Fruit fly (Drosophila melanogaster) whole organism, adult: ENCODE measurements around the gene Naprt.

ENCODE experiments used
- CG11617 ChIP-seq: fragments of 200-800 bp; sonication (Bioruptor generic); optimal IDR thresholded peaks from 2 replicates; lab custom pipeline; 2017; ENCODE audit warnings: mild to moderate bottlenecking, missing biosample characterization, missing genetic modification reagents, missing genetic modification characterization
- CG12768 ChIP-seq: fragments of 200-800 bp; sonication (Bioruptor generic); optimal IDR thresholded peaks from 2 replicates; lab custom pipeline; 2017; ENCODE audit warnings: missing biosample characterization, missing genetic modification characterization, mild to moderate bottlenecking, moderate library complexity, missing genetic modification reagents
- CG14711 ChIP-seq: fragments of 200-800 bp; sonication (Bioruptor generic); optimal IDR thresholded peaks from 2 replicates; lab custom pipeline; 2018; ENCODE audit warnings: missing biosample characterization, mild to moderate bottlenecking, missing genetic modification characterization, moderate library complexity
- CG1620 ChIP-seq: fragments of 200-800 bp; sonication (Bioruptor generic); optimal IDR thresholded peaks from 2 replicates; lab custom pipeline; 2016; ENCODE audit warnings: missing biosample characterization, missing genetic modification characterization
- CG33017 ChIP-seq: fragments of 200-800 bp; sonication (Bioruptor generic); optimal IDR thresholded peaks from 2 replicates; lab custom pipeline; 2018; ENCODE audit warnings: missing biosample characterization, mild to moderate bottlenecking, missing genetic modification characterization, moderate library complexity
- CG5204 ChIP-seq: fragments of 200-800 bp; sonication (Bioruptor generic); optimal IDR thresholded peaks from 2 replicates; lab custom pipeline; 2016; ENCODE audit warnings: missing biosample characterization, missing genetic modification characterization
- CG7045 ChIP-seq: fragments of 200-800 bp; sonication (Bioruptor generic); optimal IDR thresholded peaks from 2 replicates; lab custom pipeline; 2017; ENCODE audit warnings: missing biosample characterization, mild to moderate bottlenecking, missing genetic modification characterization
- CG7101 ChIP-seq: fragments of 200-800 bp; sonication (Bioruptor generic); optimal IDR thresholded peaks from 2 replicates; lab custom pipeline; 2018; ENCODE audit warnings: missing biosample characterization, mild to moderate bottlenecking, missing genetic modification characterization, moderate library complexity
- Clk ChIP-seq: fragments of 200-800 bp; sonication (Bioruptor generic); optimal IDR thresholded peaks from 2 replicates; lab custom pipeline; 2017; ENCODE audit warnings: missing biosample characterization, missing genetic modification characterization
- Crg-1 ChIP-seq: fragments of 200-800 bp; sonication (Bioruptor generic); optimal IDR thresholded peaks from 2 replicates; lab custom pipeline; 2016; ENCODE audit warnings: missing biosample characterization, missing genetic modification characterization
- Hr96 ChIP-seq: fragments of 200-800 bp; sonication (Bioruptor generic); optimal IDR thresholded peaks from 2 replicates; lab custom pipeline; 2016; ENCODE audit warnings: missing biosample characterization, missing genetic modification characterization
- Mnt ChIP-seq: fragments of 200-800 bp; sonication (Bioruptor generic); optimal IDR thresholded peaks from 2 replicates; lab custom pipeline; 2016; ENCODE audit warnings: missing biosample characterization, mild to moderate bottlenecking, missing genetic modification characterization
- bab1 ChIP-seq: fragments of 200-800 bp; sonication (Bioruptor generic); optimal IDR thresholded peaks from 3 replicates; lab custom pipeline; 2019; ENCODE audit warnings: missing biosample characterization, mild to moderate bottlenecking, missing genetic modification characterization, moderate library complexity
- cic ChIP-seq: fragments of 200-800 bp; sonication (Bioruptor generic); optimal IDR thresholded peaks from 2 replicates; lab custom pipeline; 2017; ENCODE audit warnings: missing biosample characterization, mild to moderate bottlenecking, missing genetic modification characterization, moderate library complexity
- cnc ChIP-seq, 2 experiments: fragments of >200 bp; optimal IDR thresholded peaks; 2 replicates each; lab custom pipeline; 2017
- kay ChIP-seq: fragments of 200-800 bp; sonication (Bioruptor generic); peaks from one replicate; lab custom pipeline; 2016; ENCODE audit warnings: missing biosample characterization, missing genetic modification characterization, borderline replicate concordance
- ovo ChIP-seq: fragments of 200-800 bp; sonication (Bioruptor generic); optimal IDR thresholded peaks from 2 replicates; lab custom pipeline; 2016; ENCODE audit warnings: missing biosample characterization, missing genetic modification characterization
- pad ChIP-seq: fragments of 200-800 bp; sonication (Bioruptor generic); optimal IDR thresholded peaks from 3 replicates; lab custom pipeline; 2017; ENCODE audit warnings: missing biosample characterization, missing genetic modification characterization, mild to moderate bottlenecking, moderate library complexity, missing genetic modification reagents
- tj ChIP-seq: fragments of 200-800 bp; sonication (Bioruptor generic); optimal IDR thresholded peaks from 3 replicates; lab custom pipeline; 2017; ENCODE audit warnings: missing biosample characterization, mild to moderate bottlenecking, missing genetic modification characterization, moderate library complexity
- toe ChIP-seq: fragments of 200-800 bp; sonication (Bioruptor generic); optimal IDR thresholded peaks from 2 replicates; lab custom pipeline; 2016; ENCODE audit warnings: missing biosample characterization, missing genetic modification characterization

The Naprt gene

DNA sequence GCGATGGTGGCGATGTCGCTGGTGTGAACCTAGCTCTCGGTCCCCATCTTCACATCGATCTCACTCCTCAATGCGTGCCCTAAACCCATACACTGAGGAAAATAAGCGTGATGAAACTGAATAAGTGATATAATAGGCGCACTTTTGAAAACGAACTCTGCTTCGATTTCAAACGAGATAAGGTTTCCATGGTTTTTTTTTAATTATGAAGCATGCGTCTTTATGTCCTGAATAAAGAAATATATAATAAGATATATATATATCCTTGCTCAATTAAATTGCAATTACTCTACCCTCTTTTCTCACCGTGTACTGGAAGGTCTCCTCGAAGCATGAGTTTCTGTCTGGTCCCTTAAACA is 25.0 kb upstream of the Naprt start:
- no peak for TF ChIP-seq ovo (GFP tag; lab: Kevin White, UChicago)
- no peak for TF ChIP-seq Mnt
- no peak for TF ChIP-seq CG14711 (tag; lab: Kevin White, UChicago)
- no peak for TF ChIP-seq CG33017
- no peak for TF ChIP-seq tj (GFP tag; lab: Kevin White, UChicago)
- TF ChIP-seq CG7045 (GFP tag; lab: Kevin White, UChicago), result no peak

DNA sequence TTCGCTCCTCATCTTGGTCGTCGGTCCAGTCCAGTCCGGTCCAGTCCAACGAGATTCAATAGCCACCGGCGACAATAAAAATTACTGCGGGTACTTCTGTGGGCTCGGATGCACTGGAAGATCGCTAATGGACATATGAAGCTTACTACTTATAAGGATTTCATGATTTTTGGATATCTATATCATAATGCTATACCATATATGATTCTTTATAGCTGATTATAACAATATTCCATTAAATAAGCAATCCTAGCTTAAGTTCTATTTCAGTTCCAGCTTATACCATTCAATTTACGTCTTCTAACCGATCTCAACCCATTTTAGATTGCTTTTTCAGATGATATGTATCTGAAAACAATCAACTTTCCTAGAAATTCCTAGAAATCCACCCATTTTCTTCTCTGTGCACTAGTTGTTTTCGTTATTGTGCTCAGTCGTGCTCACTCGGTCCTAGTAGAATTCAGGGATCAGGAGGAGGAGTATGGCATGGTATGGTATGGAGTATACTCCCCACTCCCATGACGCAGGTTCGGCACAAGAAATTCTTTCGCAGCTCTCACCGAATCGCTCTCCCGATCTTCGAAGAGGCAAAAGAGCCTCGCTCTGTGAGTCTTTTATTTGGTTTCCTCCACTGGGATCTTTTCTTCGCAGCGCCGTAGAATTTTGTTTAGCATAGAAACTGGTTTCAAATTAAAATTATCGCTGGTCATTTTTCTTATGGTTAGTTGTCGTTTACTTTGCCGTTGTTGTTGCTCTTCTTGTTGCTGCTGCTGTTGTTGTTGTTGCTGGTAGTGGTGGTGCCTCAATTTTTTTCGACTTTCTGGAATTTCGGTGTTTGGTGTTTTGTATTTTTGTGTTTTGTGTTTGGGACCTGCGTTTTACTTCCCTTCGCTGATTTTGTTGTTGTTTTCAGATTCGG is 24.4 kb upstream of the Naprt start:
- TF ChIP-seq kay (GFP tag; lab: Kevin White, UChicago), result no peak
- no peak for TF ChIP-seq CG7101
- no peak for TF ChIP-seq ovo (GFP tag; lab: Kevin White, UChicago)
- TF ChIP-seq CG7045 (GFP tag; lab: Kevin White, UChicago), result no peak
- TF ChIP-seq CG5204 (GFP tag; lab: Kevin White, UChicago), result no peak
- TF ChIP-seq Clk, result no peak
- TF ChIP-seq CG12768, result no peak

DNA sequence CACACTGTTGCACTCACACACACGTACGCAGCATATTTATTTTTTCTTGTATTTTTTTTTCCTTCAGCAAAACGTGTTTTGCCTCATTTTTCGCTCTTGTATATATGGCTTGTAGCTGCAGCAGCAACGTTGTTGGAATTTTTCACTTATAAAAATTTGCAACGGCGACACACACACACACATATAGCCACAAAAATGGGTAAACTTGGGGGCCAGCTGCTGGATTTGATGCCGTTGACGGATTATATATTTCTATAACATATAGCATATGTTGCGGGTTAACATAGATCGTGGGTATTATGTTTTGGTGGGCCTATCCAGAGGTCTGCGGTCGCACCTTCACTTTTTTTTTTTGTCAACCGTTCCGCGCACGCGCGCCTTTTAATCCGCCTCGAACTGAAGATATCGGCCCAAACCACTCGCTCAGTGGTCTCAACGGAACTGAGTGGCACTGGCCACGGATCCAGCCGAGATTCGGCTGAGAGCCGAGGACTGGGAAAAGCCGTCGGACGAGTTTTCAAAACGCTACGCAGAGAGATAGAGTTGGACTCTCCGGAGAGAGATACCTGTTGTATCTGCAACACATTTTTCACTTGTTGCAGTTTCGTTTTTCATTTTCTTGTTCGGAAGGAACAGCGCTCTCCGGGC is 23.6 kb upstream of the Naprt start, which contains the start of gene ft:
ft (minus strand) TSS at position 443 of the 648 bp plus-strand sequence.
- TF ChIP-seq pad, result no peak
- no peak for TF ChIP-seq CG33017
- no peak for TF ChIP-seq bab1 (GFP tag; lab: Kevin White, UChicago)
- TF ChIP-seq CG1620, result no peak
- no peak for TF ChIP-seq Hr96
- no peak for TF ChIP-seq tj (GFP tag; lab: Kevin White, UChicago)
- TF ChIP-seq cnc (optimal IDR thresholded peaks at IDR 0.05; lab: Kevin White, UChicago), result no peak
- TF ChIP-seq CG12768, result no peak
- no peak for TF ChIP-seq CG14711 (tag; lab: Kevin White, UChicago)
- TF ChIP-seq Mnt, result no peak
- no peak for TF ChIP-seq Crg-1 (GFP tag; lab: Kevin White, UChicago)
- TF ChIP-seq ovo (GFP tag; lab: Kevin White, UChicago), result no peak
- TF ChIP-seq CG5204 (GFP tag; lab: Kevin White, UChicago), result no peak
- no peak for TF ChIP-seq cic (GFP tag; lab: Kevin White, UChicago)
- no peak for TF ChIP-seq CG11617 (GFP tag; lab: Kevin White, UChicago)
- no peak for TF ChIP-seq CG7101
- TF ChIP-seq toe (GFP tag; lab: Kevin White, UChicago), result no peak

DNA sequence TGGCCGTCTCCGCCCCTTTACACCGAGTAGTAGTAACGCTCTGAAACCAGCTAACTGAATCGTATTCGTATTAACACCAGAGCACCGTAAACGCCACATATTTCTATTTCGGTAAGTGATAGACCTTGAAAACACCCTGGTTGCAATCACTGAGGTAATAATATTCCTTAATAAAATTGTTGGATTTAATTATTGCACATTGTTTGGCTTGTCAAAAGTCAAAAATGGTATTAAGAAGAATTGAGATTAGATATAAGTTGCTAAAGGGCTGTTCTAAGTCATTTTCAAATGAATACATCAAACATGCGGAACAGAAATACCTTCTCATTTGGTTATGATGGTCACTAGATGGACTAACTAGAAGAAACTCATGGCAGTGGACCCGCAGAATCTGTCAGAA is 20.9 kb upstream of the Naprt start:
- TF ChIP-seq pad, result no peak
- TF ChIP-seq Hr96, result no peak
- no peak for TF ChIP-seq bab1 (GFP tag; lab: Kevin White, UChicago)
- no peak for TF ChIP-seq cnc (optimal IDR thresholded peaks at IDR 0.05; lab: Kevin White, UChicago)
- no peak for TF ChIP-seq CG33017
- TF ChIP-seq ovo (GFP tag; lab: Kevin White, UChicago), result no peak
- no peak for TF ChIP-seq CG5204 (GFP tag; lab: Kevin White, UChicago)
- no peak for TF ChIP-seq toe (GFP tag; lab: Kevin White, UChicago)
- no peak for TF ChIP-seq kay (GFP tag; lab: Kevin White, UChicago)
- TF ChIP-seq CG7045 (GFP tag; lab: Kevin White, UChicago), result no peak
- no peak for TF ChIP-seq Crg-1 (GFP tag; lab: Kevin White, UChicago)
- TF ChIP-seq cic (GFP tag; lab: Kevin White, UChicago), result no peak
- TF ChIP-seq tj (GFP tag; lab: Kevin White, UChicago), result no peak
- TF ChIP-seq Mnt, result no peak
- TF ChIP-seq CG12768, result no peak
- TF ChIP-seq CG11617 (GFP tag; lab: Kevin White, UChicago), result no peak
- no peak for TF ChIP-seq CG1620
- TF ChIP-seq CG7101, result no peak

DNA sequence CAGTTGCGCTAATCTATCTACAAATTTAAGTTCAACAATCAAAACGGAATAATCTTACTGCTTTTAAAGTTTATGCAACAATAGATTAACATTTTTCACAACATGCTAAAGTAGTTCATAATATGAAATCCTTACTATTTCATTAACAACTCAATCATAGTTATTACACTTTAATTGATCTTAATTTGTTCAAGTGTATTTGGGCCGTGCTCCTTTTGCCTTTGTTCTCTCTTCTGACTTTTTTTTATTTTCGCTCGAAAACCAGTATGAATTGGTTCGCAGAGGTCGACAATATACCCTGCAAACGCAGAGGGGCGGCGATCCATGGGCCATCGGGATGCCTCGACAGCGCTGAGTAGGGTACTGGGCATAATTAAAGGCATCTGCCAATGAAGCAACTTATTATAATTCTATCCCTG is 13.5 kb upstream of the Naprt start:
- TF ChIP-seq CG12768 (no peak), pad (no peak), CG11617 (GFP tag; lab: Kevin White, UChicago) (no peak), CG7101 (no peak), Hr96 (no peak), CG33017 (no peak), tj (GFP tag; lab: Kevin White, UChicago) (no peak), cic (GFP tag; lab: Kevin White, UChicago) (no peak), CG5204 (GFP tag; lab: Kevin White, UChicago) (no peak), toe (GFP tag; lab: Kevin White, UChicago) (no peak), CG1620 (no peak), cnc (optimal IDR thresholded peaks at IDR 0.05; lab: Kevin White, UChicago) (no peak), bab1 (GFP tag; lab: Kevin White, UChicago) (no peak), Clk (no peak)

DNA sequence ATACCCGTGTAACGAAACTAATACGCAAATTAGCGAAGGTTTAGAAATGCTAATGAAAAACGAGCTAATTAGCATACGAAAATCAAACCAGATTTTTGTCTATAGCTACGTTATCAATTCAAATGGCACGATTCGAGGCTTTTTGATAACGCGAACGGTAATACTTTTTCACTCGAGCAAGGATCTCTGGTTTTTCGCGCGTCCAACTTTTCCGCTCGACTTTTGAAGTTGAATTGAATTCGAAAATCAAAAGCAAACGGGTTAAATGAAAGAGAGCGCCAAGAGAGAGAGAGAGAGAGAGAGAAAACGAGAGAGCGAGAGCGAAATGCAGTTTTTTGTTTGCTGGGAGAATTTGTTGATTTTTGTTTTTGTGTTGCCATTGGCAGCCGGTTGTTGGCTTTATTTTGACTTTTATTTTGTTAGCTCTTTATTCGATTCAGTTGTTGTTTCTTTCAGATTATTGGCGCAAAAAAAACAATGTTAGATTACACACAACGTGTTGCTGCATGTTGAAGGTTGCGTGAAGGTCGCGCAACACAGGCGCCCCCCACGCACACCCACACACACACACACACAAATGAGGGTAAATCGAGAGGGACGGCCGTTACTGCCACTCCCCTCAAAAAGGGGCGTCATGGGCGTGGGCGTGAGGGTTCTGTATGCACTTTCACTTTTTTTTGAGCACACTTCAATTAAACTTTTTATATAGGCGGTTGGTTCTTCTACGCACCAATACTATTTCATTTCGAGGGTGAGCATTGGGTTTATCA is 543 bp downstream of the Naprt start:
- TF ChIP-seq CG5204 (GFP tag; lab: Kevin White, UChicago) (peak; percentile 21), pad (peak; percentile 77), Mnt (peak; percentile 22), CG14711 (tag; lab: Kevin White, UChicago) (no peak), Clk (peak; percentile 28), Crg-1 (GFP tag; lab: Kevin White, UChicago) (no peak), CG33017 (no peak), CG11617 (GFP tag; lab: Kevin White, UChicago) (peak; percentile 32), CG7045 (GFP tag; lab: Kevin White, UChicago) (peak; percentile 37)
